Worm (Caenorhabditis elegans) whole organism, L4 larva: Measurements from ENCODE around the gene gst-24.

Experiments used
- F10B5.3 ChIP-seq: sonication (generic microtip); optimal IDR thresholded peaks from 2 replicates; lab custom pipeline; 2016; ENCODE audit warnings: mild to moderate bottlenecking, missing genetic modification characterization, missing compliant biosample characterization
- T20F7.1 ChIP-seq: fragments of 200-800 bp; sonication (Bioruptor generic); optimal IDR thresholded peaks from 2 replicates; lab custom pipeline; 2018; ENCODE audit warnings: mild to moderate bottlenecking, missing genetic modification characterization, missing compliant biosample characterization
- Y75B8A.6 ChIP-seq: fragments of 200-800 bp; sonication (Bioruptor generic); IDR thresholded peaks from 2 replicates; pipeline ENCODE4 v1.3.6; 2022; ENCODE audit warnings: missing genetic modification reagents, missing genetic modification characterization, missing compliant biosample characterization
- ZK546.5 ChIP-seq, 2 experiments: sonication (generic microtip); optimal IDR thresholded peaks; 2 replicates each; lab custom pipeline; 2017; ENCODE audit warnings: missing biosample characterization in 2 of 2, missing genetic modification characterization in 2 of 2
- aha-1 ChIP-seq: fragments of 150-350 bp; peaks from one replicate; lab custom pipeline; 2014; ENCODE audit warnings: missing biosample characterization, missing genetic modification characterization
- attf-4 ChIP-seq: sonication (generic microtip); optimal IDR thresholded peaks from 3 replicates; lab custom pipeline; 2017; ENCODE audit warnings: missing biosample characterization, missing genetic modification characterization
- ceh-62 ChIP-seq: sonication (generic microtip); optimal IDR thresholded peaks from 2 replicates; lab custom pipeline; 2017; ENCODE audit warnings: missing biosample characterization, missing genetic modification characterization
- ceh-82 ChIP-seq: sonication (generic microtip); optimal IDR thresholded peaks from 2 replicates; lab custom pipeline; 2017; ENCODE audit warnings: missing biosample characterization, missing genetic modification characterization
- daf-16 ChIP-seq, 3 experiments: sonication (generic microtip); optimal IDR thresholded peaks; 2 replicates each; lab custom pipeline; 2016 to 2017; ENCODE audit warnings: missing genetic modification characterization in 3 of 3, missing genetic modification reagents in 3 of 3, mild to moderate bottlenecking in 2 of 3, missing compliant biosample characterization in 2 of 3, missing biosample characterization in 1 of 3, moderate library complexity in 1 of 3
- daf-19 ChIP-seq: fragments of 200-800 bp; sonication (Bioruptor generic); conservative IDR thresholded peaks from 2 replicates; pipeline ENCODE4 v1.3.6; 2022; ENCODE audit warnings: missing genetic modification characterization, missing compliant biosample characterization
- dmd-6 ChIP-seq: fragments of 200-800 bp; sonication (Bioruptor generic); IDR thresholded peaks from 2 replicates; pipeline ENCODE4 v1.3.6; 2022; ENCODE audit warnings: missing genetic modification reagents, missing genetic modification characterization, missing compliant biosample characterization
- dmd-8 ChIP-seq: fragments of 200-800 bp; sonication (Bioruptor generic); IDR thresholded peaks from 2 replicates; pipeline ENCODE4 v1.3.6; 2022; ENCODE audit warnings: missing genetic modification characterization, missing compliant biosample characterization
- fos-1 ChIP-seq: fragments of 150-350 bp; optimal IDR thresholded peaks from 2 replicates; lab custom pipeline; 2014; ENCODE audit warnings: missing biosample characterization, missing genetic modification characterization
- gei-8 ChIP-seq: fragments of 200-800 bp; sonication (Bioruptor generic); optimal IDR thresholded peaks from 2 replicates; lab custom pipeline; 2018; ENCODE audit warnings: mild to moderate bottlenecking, missing genetic modification characterization, missing compliant biosample characterization
- hif-1 ChIP-seq, 2 experiments: sonication (generic microtip); optimal IDR thresholded peaks; 2 replicates each; lab custom pipeline; 2016 to 2017; ENCODE audit warnings: missing compliant biosample characterization in 2 of 2, missing genetic modification characterization in 2 of 2, missing genetic modification reagents in 2 of 2, missing genotype in 2 of 2, mild to moderate bottlenecking in 1 of 2
- hlh-11 ChIP-seq: fragments of 200-800 bp; sonication (Bioruptor generic); optimal IDR thresholded peaks from 2 replicates; lab custom pipeline; 2018; ENCODE audit warnings: mild to moderate bottlenecking, missing genetic modification characterization, missing compliant biosample characterization
- hlh-30 ChIP-seq: sonication (generic microtip); optimal IDR thresholded peaks from 2 replicates; lab custom pipeline; 2017; ENCODE audit warnings: antibody characterized with exemption, mild to moderate bottlenecking, missing genetic modification characterization, missing compliant biosample characterization; ENCODE audit not compliant: insufficient read depth
- lin-13 ChIP-seq: fragments of 150-350 bp; optimal IDR thresholded peaks from 2 replicates; lab custom pipeline; 2014; ENCODE audit warnings: missing biosample characterization, missing genetic modification reagents, missing genetic modification characterization
- lin-15B ChIP-seq: fragments of 150-350 bp; sonication (generic microtip); optimal IDR thresholded peaks from 3 replicates; lab custom pipeline; 2014; ENCODE audit warnings: missing biosample characterization, missing genetic modification characterization
- lin-39 ChIP-seq: fragments of 150-350 bp; optimal IDR thresholded peaks from 2 replicates; lab custom pipeline; 2014; ENCODE audit warnings: missing biosample characterization, missing genetic modification reagents, missing genetic modification characterization
- lsy-2 ChIP-seq, 2 experiments: fragments of 150-350 bp in 1 of 2; sonication (generic microtip) in 1 of 2; optimal IDR thresholded peaks; 2 replicates each; lab custom pipeline; 2014 to 2017; ENCODE audit warnings: missing biosample characterization in 2 of 2, missing genetic modification characterization in 2 of 2
- madf-5 ChIP-seq, 2 experiments: fragments of 200-800 bp; sonication (Bioruptor generic); IDR thresholded peaks; 2 replicates each; pipeline ENCODE4 v1.3.6; 2022; ENCODE audit warnings: missing compliant biosample characterization in 2 of 2, missing genetic modification characterization in 2 of 2
- mdl-1 ChIP-seq, 2 experiments: fragments of 150-350 bp in 1 of 2; sonication (generic microtip) in 1 of 2; optimal IDR thresholded peaks; 2 replicates each; lab custom pipeline; 2014 to 2017; ENCODE audit warnings: missing biosample characterization in 2 of 2, missing genetic modification characterization in 2 of 2
- mxl-2 ChIP-seq: fragments of 200-800 bp; sonication (Bioruptor generic); conservative IDR thresholded peaks from 2 replicates; pipeline ENCODE4 v1.3.6; 2022; ENCODE audit warnings: missing genetic modification reagents, missing genetic modification characterization, missing compliant biosample characterization
- mxl-3 ChIP-seq: fragments of 200-800 bp; sonication (Bioruptor generic); optimal IDR thresholded peaks from 2 replicates; lab custom pipeline; 2018; ENCODE audit warnings: mild to moderate bottlenecking, missing genetic modification characterization, missing compliant biosample characterization
- nhr-102 ChIP-seq: sonication (generic microtip); optimal IDR thresholded peaks from 2 replicates; lab custom pipeline; 2016; ENCODE audit warnings: mild to moderate bottlenecking, missing genetic modification characterization, moderate library complexity, missing compliant biosample characterization
- nhr-237 ChIP-seq: sonication (generic microtip); optimal IDR thresholded peaks from 2 replicates; lab custom pipeline; 2017; ENCODE audit warnings: missing biosample characterization, missing genetic modification characterization
- nhr-28 ChIP-seq: fragments of 150-350 bp; optimal IDR thresholded peaks from 2 replicates; lab custom pipeline; 2014; ENCODE audit warnings: missing biosample characterization, missing genetic modification characterization
- nhr-42 ChIP-seq: fragments of 200-800 bp; sonication (Bioruptor generic); IDR thresholded peaks from 2 replicates; pipeline ENCODE4 v1.3.6; 2022; ENCODE audit warnings: missing genetic modification characterization, missing compliant biosample characterization
- nhr-6 ChIP-seq: fragments of 150-350 bp; optimal IDR thresholded peaks from 2 replicates; lab custom pipeline; 2014; ENCODE audit warnings: missing biosample characterization, missing genetic modification characterization
- nhr-77 ChIP-seq: fragments of 150-350 bp; optimal IDR thresholded peaks from 2 replicates; lab custom pipeline; 2014; ENCODE audit warnings: missing biosample characterization, missing genetic modification characterization
- rbr-2 ChIP-seq: sonication (generic microtip); optimal IDR thresholded peaks from 2 replicates; lab custom pipeline; 2016; ENCODE audit warnings: missing genotype, missing genetic modification characterization, missing compliant biosample characterization
- sdz-12 ChIP-seq: fragments of 200-800 bp; sonication (Bioruptor generic); optimal IDR thresholded peaks from 2 replicates; lab custom pipeline; 2018; ENCODE audit warnings: mild to moderate bottlenecking, missing genetic modification characterization, missing compliant biosample characterization
- set-16 ChIP-seq: fragments of 200-800 bp; sonication (Bioruptor generic); IDR thresholded peaks from 2 replicates; pipeline ENCODE4 v1.3.6; 2022; ENCODE audit warnings: missing genetic modification reagents, missing genetic modification characterization, missing compliant biosample characterization
- skn-1 ChIP-seq: fragments of 150-350 bp; optimal IDR thresholded peaks from 2 replicates; lab custom pipeline; 2014; ENCODE audit warnings: missing biosample characterization, missing genetic modification characterization
- tag-97 ChIP-seq: fragments of 200-800 bp; sonication (Bioruptor generic); IDR thresholded peaks from 2 replicates; pipeline ENCODE4 v1.3.6; 2022; ENCODE audit warnings: missing genetic modification characterization, missing compliant biosample characterization
- unc-62 ChIP-seq, 3 experiments: fragments of 150-350 bp in 1 of 3; sonication (generic microtip); optimal IDR thresholded peaks in 2 of 3; peaks in 1 of 3; 1 replicate in 1 of 3; 2 replicates in 2 of 3; lab custom pipeline; 2014 to 2017; ENCODE audit warnings: missing biosample characterization in 3 of 3, missing genetic modification characterization in 3 of 3, missing genetic modification reagents in 3 of 3, missing genotype in 1 of 3
- zag-1 ChIP-seq: fragments of 150-350 bp; optimal IDR thresholded peaks from 2 replicates; lab custom pipeline; 2014; ENCODE audit warnings: missing biosample characterization, missing genetic modification characterization
- zfp-2 ChIP-seq: sonication (generic microtip); optimal IDR thresholded peaks from 2 replicates; lab custom pipeline; 2016; ENCODE audit warnings: mild to moderate bottlenecking, missing genetic modification characterization, missing compliant biosample characterization
- ztf-7 ChIP-seq: fragments of 150-350 bp; optimal IDR thresholded peaks from 2 replicates; lab custom pipeline; 2014; ENCODE audit warnings: missing biosample characterization, missing genetic modification characterization

gst-24 gene

ce11 chrII:13617808-13618207, 6.6 kb upstream of the gst-24 start, which contains the start of gene gst-12:
TSS of gene gst-12 (minus strand) at chrII:13618061.
- TF ChIP-seq nhr-28 (tag; lab: Kevin White, UChicago), result no peak
- TF ChIP-seq unc-62 (GFP tag; optimal IDR thresholded peaks at IDR 0.05 in 1 of 2; lab: Kevin White, UChicago), result peak in 1 of 2 experiments; percentile 68
- no peak for TF ChIP-seq unc-62 (tag; optimal IDR thresholded peaks at IDR 0.05; lab: Kevin White, UChicago)
- TF ChIP-seq skn-1 (tag; lab: Kevin White, UChicago), result no peak
- peak; percentile 65 for TF ChIP-seq aha-1 (tag; lab: Kevin White, UChicago)
- no peak for TF ChIP-seq hif-1 (tag; optimal IDR thresholded peaks at IDR 0.05; lab: Kevin White, UChicago)
- peak; percentile 79 for TF ChIP-seq mxl-3 (GFP tag; lab: Kevin White, UChicago)
- no peak for TF ChIP-seq nhr-237 (tag; lab: Kevin White, UChicago)

- TF ChIP-seq sdz-12 (GFP tag; lab: Kevin White, UChicago) (no peak), nhr-77 (no peak), attf-4 (no peak), lsy-2 (tag; optimal IDR thresholded peaks at IDR 0.05; lab: Kevin White, UChicago) (no peak), gei-8 (GFP tag; lab: Kevin White, UChicago) (no peak), daf-19 (GFP tag; lab: Robert Waterston, UW) (no peak), zag-1 (tag; lab: Kevin White, UChicago) (no peak), hlh-11 (no peak), lin-13 (GFP tag; lab: Kevin White, UChicago) (no peak), T20F7.1 (GFP tag; lab: Kevin White, UChicago) (no peak), rbr-2 (tag; lab: Kevin White, UChicago) (no peak), nhr-102 (tag; lab: Kevin White, UChicago) (no peak), ceh-82 (tag; lab: Kevin White, UChicago) (no peak), F10B5.3 (no peak), tag-97 (no peak), ZK546.5 (tag; optimal IDR thresholded peaks at IDR 0.05; lab: Kevin White, UChicago) (no peak), unc-62 (GFP tag; optimal IDR thresholded peaks at IDR 0.05 in 1 of 2; lab: Kevin White, UChicago) (no peak), unc-62 (tag; optimal IDR thresholded peaks at IDR 0.05; lab: Kevin White, UChicago) (no peak)
These were observed 4.8 kb upstream of the gst-24 start, which contains the start of gene gst-14 for ce11 chrII:13616000-13616399. TSS of gene gst-14 (minus strand) at chrII:13616100.

DNA sequence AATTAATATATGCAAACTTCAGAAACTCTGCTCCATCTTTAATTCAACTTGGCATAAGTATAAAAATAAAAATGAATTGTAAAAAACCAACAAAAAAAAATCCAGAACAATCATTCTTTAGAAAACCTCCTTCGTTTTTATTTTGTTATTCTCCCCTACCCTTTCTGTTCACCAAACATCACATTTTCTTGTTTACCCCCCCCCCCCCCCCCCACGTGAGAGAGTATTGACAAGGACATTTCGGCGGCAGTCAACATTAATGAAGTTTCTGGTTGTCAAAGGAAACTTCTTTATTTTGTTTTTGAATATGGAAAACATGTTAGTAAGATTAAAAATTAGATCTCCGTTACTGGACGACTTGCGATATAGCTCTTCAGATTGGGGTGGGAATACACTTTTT, 3.4 kb upstream of the gst-24 start:
- TF ChIP-seq mdl-1 (tag; optimal IDR thresholded peaks at IDR 0.05; lab: Kevin White, UChicago) (peak in 1 of 2 experiments; percentile 44), fos-1 (no peak), hlh-30 (tag; lab: Kevin White, UChicago) (peak; percentile 18), nhr-42 (GFP tag; lab: Robert Waterston, UW) (no peak), daf-16 (GFP tag; optimal IDR thresholded peaks at IDR 0.05; lab: Kevin White, UChicago) (no peak), daf-16 (tag; optimal IDR thresholded peaks at IDR 0.05; lab: Kevin White, UChicago) (peak; percentile 90), hlh-11 (peak; percentile 62), Y75B8A.6 (GFP tag; lab: Robert Waterston, UW) (no peak), ceh-62 (no peak)

ce11 chrII:13613096-13613495, 1.9 kb upstream of the gst-24 start, which contains the start of gene gst-15:
TSS of gene gst-15 (minus strand) at chrII:13613196.
- TF ChIP-seq lin-39 (tag; lab: Kevin White, UChicago), result no peak
- TF ChIP-seq dmd-6 (GFP tag; lab: Robert Waterston, UW), result no peak
- TF ChIP-seq nhr-6 (tag; lab: Kevin White, UChicago), result no peak
- no peak for TF ChIP-seq ztf-7 (tag; lab: Kevin White, UChicago)
- TF ChIP-seq lin-13 (GFP tag; lab: Kevin White, UChicago), result no peak
- no peak for TF ChIP-seq hif-1 (tag; optimal IDR thresholded peaks at IDR 0.05; lab: Kevin White, UChicago)
- TF ChIP-seq set-16 (GFP tag; lab: Robert Waterston, UW), result no peak
- TF ChIP-seq mxl-2 (GFP tag; lab: Robert Waterston, UW), result no peak
- no peak for TF ChIP-seq lin-15B
- no peak for TF ChIP-seq zfp-2 (tag; lab: Kevin White, UChicago)
- TF ChIP-seq madf-5 (GFP tag; IDR thresholded peaks at IDR 0.05; lab: Robert Waterston, UW), result no peak
- TF ChIP-seq attf-4, result no peak
- no peak for TF ChIP-seq dmd-8
- TF ChIP-seq, all 104 proteins: peak for 0
